Fruit fly (Drosophila melanogaster) whole organism, embryonic: ENCODE results near the gene Vlet.

ENCODE experiments used
- Adf1 ChIP-seq: fragments of 200-800 bp; sonication (Bioruptor generic); IDR thresholded peaks from 2 replicates; pipeline ENCODE4 v1.3.6; 2022; ENCODE audit warnings: missing biosample characterization, missing genetic modification characterization
- BEAF-32 ChIP-seq: fragments of 200-800 bp; sonication (Bioruptor generic); optimal IDR thresholded peaks from 3 replicates; lab custom pipeline; 2017; ENCODE audit warnings: missing biosample characterization, missing genetic modification characterization, mild to moderate bottlenecking, moderate library complexity, missing genetic modification reagents
- Bdp1 ChIP-seq: fragments of 200-800 bp; sonication (Bioruptor generic); optimal IDR thresholded peaks from 3 replicates; lab custom pipeline; 2016; ENCODE audit warnings: missing biosample characterization, missing genetic modification characterization
- Blimp-1 ChIP-seq: fragments of 200-800 bp; sonication (Bioruptor generic); optimal IDR thresholded peaks from 3 replicates; lab custom pipeline; 2018; ENCODE audit warnings: missing biosample characterization, missing genetic modification characterization, mild to moderate bottlenecking, moderate library complexity, missing genetic modification reagents
- CG10209 ChIP-seq: fragments of 200-800 bp; sonication (Bioruptor generic); optimal IDR thresholded peaks from 3 replicates; lab custom pipeline; 2017; ENCODE audit warnings: missing biosample characterization, mild to moderate bottlenecking, missing genetic modification characterization, missing genetic modification reagents
- CG10462 ChIP-seq: fragments of 200-800 bp; sonication (Bioruptor generic); optimal IDR thresholded peaks from 2 replicates; lab custom pipeline; 2016; ENCODE audit warnings: missing biosample characterization, missing genetic modification characterization
- CG10654 ChIP-seq: fragments of 200-800 bp; sonication (Bioruptor generic); optimal IDR thresholded peaks from 2 replicates; lab custom pipeline; 2016; ENCODE audit warnings: missing biosample characterization, missing genetic modification characterization
- CG13424 ChIP-seq: fragments of 200-800 bp; sonication (Bioruptor generic); optimal IDR thresholded peaks from 2 replicates; lab custom pipeline; 2019; ENCODE audit warnings: missing biosample characterization, mild to moderate bottlenecking, missing genetic modification characterization, moderate library complexity
- CG14860 ChIP-seq: fragments of 200-800 bp; sonication (Bioruptor generic); IDR thresholded peaks from 3 replicates; pipeline ENCODE4 v1.3.6; 2022; ENCODE audit warnings: missing biosample characterization, missing genetic modification characterization; ENCODE audit not compliant: partially characterized antibody
- CG16813 ChIP-seq: fragments of 200-800 bp; sonication (Bioruptor generic); IDR thresholded peaks from 3 replicates; pipeline ENCODE4 v1.3.6; 2022; ENCODE audit warnings: missing biosample characterization, missing genetic modification characterization; ENCODE audit not compliant: partially characterized antibody
- CG2889 ChIP-seq: fragments of 200-800 bp; sonication (Bioruptor generic); IDR thresholded peaks from 3 replicates; pipeline ENCODE4 v1.3.6; 2022; ENCODE audit warnings: missing biosample characterization, missing genetic modification characterization
- CG30020 ChIP-seq: fragments of 200-800 bp; optimal IDR thresholded peaks from 2 replicates; lab custom pipeline; 2019; ENCODE audit warnings: missing biosample characterization, mild to moderate bottlenecking, missing genetic modification characterization, moderate library complexity
- CG4282 ChIP-seq: fragments of 200-800 bp; sonication (Bioruptor generic); optimal IDR thresholded peaks from 2 replicates; lab custom pipeline; 2016; ENCODE audit warnings: missing biosample characterization, missing genetic modification characterization
- CG4328 ChIP-seq: fragments of 200-800 bp; sonication (Bioruptor generic); optimal IDR thresholded peaks from 3 replicates; lab custom pipeline; 2017; ENCODE audit warnings: missing biosample characterization, missing genetic modification reagents, missing genetic modification characterization
- CG4617 ChIP-seq: fragments of 200-800 bp; sonication (Bioruptor generic); optimal IDR thresholded peaks from 3 replicates; lab custom pipeline; 2016; ENCODE audit warnings: missing biosample characterization, missing genetic modification characterization, borderline replicate concordance
- CG9817 ChIP-seq: fragments of 200-800 bp; sonication (Bioruptor generic); optimal IDR thresholded peaks from 2 replicates; lab custom pipeline; 2018; ENCODE audit warnings: missing biosample characterization, mild to moderate bottlenecking, missing genetic modification characterization, moderate library complexity
- Dbx ChIP-seq: fragments of 200-800 bp; sonication (Bioruptor generic); IDR thresholded peaks from 3 replicates; pipeline ENCODE4 v1.3.6; 2022; ENCODE audit warnings: missing biosample characterization, missing genetic modification characterization
- Drgx ChIP-seq: fragments of 200-800 bp; sonication (Bioruptor generic); IDR thresholded peaks from 2 replicates; pipeline ENCODE4 v1.3.6; 2022; ENCODE audit warnings: missing biosample characterization, missing genetic modification characterization
- Ets65A ChIP-seq: fragments of 200-800 bp; sonication (Bioruptor generic); peaks from one replicate; lab custom pipeline; 2016; ENCODE audit warnings: missing biosample characterization, missing genetic modification characterization
- Ets97D ChIP-seq: fragments of 200-800 bp; sonication (Bioruptor generic); optimal IDR thresholded peaks from 3 replicates; lab custom pipeline; 2016; ENCODE audit warnings: missing biosample characterization, missing genetic modification characterization
- HLHmδ ChIP-seq: fragments of 200-800 bp; sonication (Bioruptor generic); optimal IDR thresholded peaks from 2 replicates; lab custom pipeline; 2018; ENCODE audit warnings: missing biosample characterization, mild to moderate bottlenecking, missing genetic modification characterization, moderate library complexity
- Jarid2 ChIP-seq: fragments of 200-800 bp; sonication (Bioruptor generic); optimal IDR thresholded peaks from 3 replicates; lab custom pipeline; 2017; ENCODE audit warnings: mild to moderate bottlenecking, missing biosample characterization, missing genetic modification reagents, missing genetic modification characterization
- Sox100B ChIP-seq: fragments of 200-800 bp; sonication (Bioruptor generic); optimal IDR thresholded peaks from 3 replicates; lab custom pipeline; 2018; ENCODE audit warnings: missing biosample characterization, mild to moderate bottlenecking, missing genetic modification characterization
- Xrp1 ChIP-seq: fragments of 200-800 bp; sonication (Bioruptor generic); IDR thresholded peaks from 2 replicates; pipeline ENCODE4 v1.3.6; 2022; ENCODE audit warnings: missing biosample characterization, missing genetic modification characterization
- abd-A ChIP-seq: fragments of 200-800 bp; sonication (Bioruptor generic); optimal IDR thresholded peaks from 3 replicates; lab custom pipeline; 2019; ENCODE audit warnings: missing biosample characterization, mild to moderate bottlenecking, missing genetic modification characterization, moderate library complexity
- al ChIP-seq: fragments of 200-800 bp; sonication (Bioruptor generic); IDR thresholded peaks from 2 replicates; pipeline ENCODE4 v1.3.6; 2022; ENCODE audit warnings: missing biosample characterization, missing genetic modification characterization
- bsh ChIP-seq, 2 experiments: fragments of 200-800 bp; sonication (Bioruptor generic); optimal IDR thresholded peaks; 2 replicates each; lab custom pipeline; 2017 to 2018; ENCODE audit warnings: mild to moderate bottlenecking in 2 of 2, missing biosample characterization in 2 of 2, missing genetic modification characterization in 2 of 2, moderate library complexity in 1 of 2
- cg ChIP-seq: fragments of 200-800 bp; sonication (Bioruptor generic); optimal IDR thresholded peaks from 3 replicates; lab custom pipeline; 2019; ENCODE audit warnings: missing biosample characterization, mild to moderate bottlenecking, missing genetic modification characterization, moderate library complexity
- chm ChIP-seq: fragments of 200-800 bp; sonication (Bioruptor generic); IDR thresholded peaks from 2 replicates; pipeline ENCODE4 v1.3.6; 2022; ENCODE audit warnings: missing biosample characterization, missing genetic modification characterization
- corto ChIP-seq: fragments of 200-800 bp; sonication (Bioruptor generic); optimal IDR thresholded peaks from 2 replicates; lab custom pipeline; 2016; ENCODE audit warnings: missing biosample characterization, mild to moderate bottlenecking, missing genetic modification characterization, moderate library complexity
- dati ChIP-seq: fragments of 200-800 bp; sonication (Bioruptor generic); IDR thresholded peaks from 2 replicates; pipeline ENCODE4 v1.3.6; 2022; ENCODE audit warnings: missing biosample characterization, missing genetic modification characterization
- dimm ChIP-seq: fragments of 200-800 bp; sonication (Bioruptor generic); IDR thresholded peaks from 2 replicates; pipeline ENCODE4 v1.3.6; 2022; ENCODE audit warnings: missing biosample characterization, missing genetic modification characterization
- dmrt99B ChIP-seq: fragments of 200-800 bp; sonication (Bioruptor generic); optimal IDR thresholded peaks from 2 replicates; lab custom pipeline; 2018; ENCODE audit warnings: missing biosample characterization, mild to moderate bottlenecking, missing genetic modification characterization, moderate library complexity
- emc ChIP-seq: fragments of 200-800 bp; sonication (Bioruptor generic); optimal IDR thresholded peaks from 2 replicates; lab custom pipeline; 2016; ENCODE audit warnings: missing biosample characterization, missing genetic modification characterization
- exex ChIP-seq: fragments of 200-800 bp; sonication (Bioruptor generic); optimal IDR thresholded peaks from 4 replicates; lab custom pipeline; 2018; ENCODE audit warnings: missing biosample characterization, mild to moderate bottlenecking, missing genetic modification characterization, moderate library complexity
- eyg ChIP-seq: fragments of 200-800 bp; sonication (Bioruptor generic); optimal IDR thresholded peaks from 3 replicates; lab custom pipeline; 2016; ENCODE audit warnings: missing biosample characterization, missing genetic modification characterization
- fd96Cb ChIP-seq: fragments of 200-800 bp; sonication (Bioruptor generic); optimal IDR thresholded peaks from 2 replicates; lab custom pipeline; 2018; ENCODE audit warnings: missing biosample characterization, mild to moderate bottlenecking, missing genetic modification characterization, moderate library complexity
- grau ChIP-seq: fragments of 200-800 bp; optimal IDR thresholded peaks from 3 replicates; lab custom pipeline; 2019; ENCODE audit warnings: missing biosample characterization, mild to moderate bottlenecking, missing genetic modification characterization, moderate library complexity
- gt ChIP-seq: fragments of 200-800 bp; sonication (Bioruptor generic); IDR thresholded peaks from 2 replicates; pipeline ENCODE4 v1.3.6; 2022; ENCODE audit warnings: missing biosample characterization, missing genetic modification characterization
- her ChIP-seq: fragments of 200-800 bp; sonication (Bioruptor generic); optimal IDR thresholded peaks from 2 replicates; lab custom pipeline; 2016; ENCODE audit warnings: missing biosample characterization, missing genetic modification characterization
- lov ChIP-seq, 2 experiments: fragments of 200-800 bp in 1 of 2; fragments of >200 bp in 1 of 2; sonication (Bioruptor generic) in 1 of 2; IDR thresholded peaks in 1 of 2; optimal IDR thresholded peaks in 1 of 2; 2 replicates in 1 of 2; 3 replicates in 1 of 2; pipeline versions ENCODE4 v1.3.6 to Lab custom; 2017 to 2022; ENCODE audit warnings: missing biosample characterization in 1 of 2, missing genetic modification characterization in 1 of 2
- p53 ChIP-seq: fragments of 200-800 bp; sonication (Bioruptor generic); optimal IDR thresholded peaks from 2 replicates; lab custom pipeline; 2016; ENCODE audit warnings: missing biosample characterization, missing genetic modification characterization
- pfk ChIP-seq: fragments of 200-800 bp; sonication (Bioruptor generic); optimal IDR thresholded peaks from 2 replicates; lab custom pipeline; 2018; ENCODE audit warnings: missing biosample characterization, mild to moderate bottlenecking, missing genetic modification characterization, moderate library complexity
- salm ChIP-seq: fragments of 200-800 bp; sonication (Bioruptor generic); optimal IDR thresholded peaks from 2 replicates; lab custom pipeline; 2018; ENCODE audit warnings: missing biosample characterization, mild to moderate bottlenecking, missing genetic modification characterization
- ssp ChIP-seq: fragments of 200-800 bp; sonication (Bioruptor generic); IDR thresholded peaks from 2 replicates; pipeline ENCODE4 v1.3.6; 2022; ENCODE audit warnings: missing biosample characterization, missing genetic modification characterization
- tap ChIP-seq: fragments of 200-800 bp; optimal IDR thresholded peaks from 3 replicates; lab custom pipeline; 2019; ENCODE audit warnings: missing biosample characterization, mild to moderate bottlenecking, missing genetic modification characterization, moderate library complexity
- tio ChIP-seq: fragments of 200-800 bp; sonication (Bioruptor generic); optimal IDR thresholded peaks from 2 replicates; lab custom pipeline; 2017; ENCODE audit warnings: missing biosample characterization, missing genetic modification characterization, inconsistent platforms
- tll ChIP-seq, 2 experiments: fragments of 200-800 bp in 1 of 2; fragments of >200 bp in 1 of 2; sonication (Bioruptor generic) in 1 of 2; optimal IDR thresholded peaks; 2 replicates each; lab custom pipeline; 2017 to 2019; ENCODE audit warnings: missing biosample characterization in 2 of 2, missing genetic modification characterization in 2 of 2, mild to moderate bottlenecking in 1 of 2, moderate library complexity in 1 of 2
- ttk ChIP-seq: fragments of 200-800 bp; sonication (Bioruptor generic); IDR thresholded peaks from 2 replicates; pipeline ENCODE4 v2.1.2; 2022; ENCODE audit warnings: missing biosample characterization, missing genetic modification characterization
- zfh2 ChIP-seq: fragments of 200-800 bp; sonication (Bioruptor generic); optimal IDR thresholded peaks from 2 replicates; lab custom pipeline; 2016; ENCODE audit warnings: missing biosample characterization, missing genetic modification characterization

Vlet gene

dm6 chrX:11715263-11715659 lies 36.9 kb upstream of the Vlet start, which contains the start of gene Amun (continued):
- TF ChIP-seq CG10209 (GFP tag; lab: Kevin White, UChicago) = no peak
- TF ChIP-seq CG4617 = no peak
- TF ChIP-seq abd-A (tag; lab: Kevin White, UChicago) = no peak
- no peak for TF ChIP-seq dmrt99B (tag; lab: Kevin White, UChicago)
- TF ChIP-seq CG10654 (GFP tag; lab: Kevin White, UChicago) = no peak
- TF ChIP-seq CG10462 = no peak
- no peak for TF ChIP-seq chm (GFP tag; lab: Robert Waterston, UW)
- no peak for TF ChIP-seq grau (tag; lab: Kevin White, UChicago)
- TF ChIP-seq p53 (GFP tag; lab: Kevin White, UChicago) = peak; percentile 56
- TF ChIP-seq CG4328 (GFP tag; lab: Kevin White, UChicago) = no peak
- TF ChIP-seq salm = no peak
- TF ChIP-seq BEAF-32 (GFP tag; lab: Kevin White, UChicago) = no peak
- TF ChIP-seq tio = no peak
- TF ChIP-seq ssp (GFP tag; lab: Robert Waterston, UW) = peak; percentile 46; the same call in 1 of the 2 replicates
- TF ChIP-seq Ets65A (GFP tag; lab: Kevin White, UChicago) = peak; percentile 90
- TF ChIP-seq gt (GFP tag; lab: Robert Waterston, UW) = no peak
- TF ChIP-seq pfk (GFP tag; lab: Kevin White, UChicago) = no peak
- TF ChIP-seq cg (GFP tag; lab: Kevin White, UChicago) = no peak
- TF ChIP-seq bsh (GFP tag; optimal IDR thresholded peaks at IDR 0.05; lab: Kevin White, UChicago) = peak in 1 of 2 experiments; percentile 2
- TF ChIP-seq CG2889 (GFP tag; lab: Robert Waterston, UW) = no peak
- TF ChIP-seq Bdp1 (GFP tag; lab: Kevin White, UChicago) = no peak
- TF ChIP-seq CG16813 (GFP tag; lab: Robert Waterston, UW) = no peak
- no peak for TF ChIP-seq fd96Cb (tag; lab: Kevin White, UChicago)
- TF ChIP-seq ttk (GFP tag; lab: Robert Waterston, UW) = peak; percentile 8; the same call in 1 of the 2 replicates
- no peak for TF ChIP-seq lov (optimal IDR thresholded peaks at IDR 0.05; lab: Kevin White, UChicago)
- no peak for TF ChIP-seq lov (GFP tag; IDR thresholded peaks at IDR 0.05; lab: Robert Waterston, UW)
- peak; percentile 7; the same call in 1 of the 3 replicates for TF ChIP-seq Dbx (GFP tag; lab: Robert Waterston, UW)
- TF ChIP-seq tap (tag; lab: Kevin White, UChicago) = no peak
- peak; percentile 49 for TF ChIP-seq zfh2
- no peak for TF ChIP-seq CG13424
- TF ChIP-seq CG4282 (GFP tag; lab: Kevin White, UChicago) = no peak
- peak; percentile 54 for TF ChIP-seq al (GFP tag; lab: Robert Waterston, UW)
- TF ChIP-seq her (GFP tag; lab: Kevin White, UChicago) = no peak
- TF ChIP-seq Blimp-1 = no peak
- no peak for TF ChIP-seq Adf1 (GFP tag; lab: Robert Waterston, UW)
- TF ChIP-seq Xrp1 (GFP tag; lab: Robert Waterston, UW) = 0 out of 2 replicates have a peak, but pooled peaks have one; percentile 29
- TF ChIP-seq dati = no peak
- TF ChIP-seq CG30020 (tag; lab: Kevin White, UChicago) = no peak
- TF ChIP-seq Sox100B (GFP tag; lab: Kevin White, UChicago) = no peak
- no peak for TF ChIP-seq tll (GFP tag; optimal IDR thresholded peaks at IDR 0.05; lab: Kevin White, UChicago)
- no peak for TF ChIP-seq corto
- TF ChIP-seq emc (GFP tag; lab: Kevin White, UChicago) = no peak
- TF ChIP-seq dimm (GFP tag; lab: Robert Waterston, UW) = no peak
- no peak for TF ChIP-seq Ets97D (GFP tag; lab: Kevin White, UChicago)
- no peak for TF ChIP-seq Jarid2 (GFP tag; lab: Kevin White, UChicago)
- no peak for TF ChIP-seq eyg (GFP tag; lab: Kevin White, UChicago)
- peak; percentile 20 for TF ChIP-seq CG9817 (tag; lab: Kevin White, UChicago)
- TF ChIP-seq CG14860 (GFP tag; lab: Robert Waterston, UW) = no peak
- no peak for TF ChIP-seq HLHmδ (GFP tag; lab: Kevin White, UChicago)
- 0 out of 2 replicates have a peak, but pooled peaks have one; percentile 9 for TF ChIP-seq Drgx
- no peak for TF ChIP-seq exex (tag; lab: Kevin White, UChicago)
